Worm (Caenorhabditis elegans) whole organism, young adult: ENCODE measurements around the gene ZK105.11.

Source experiments
- athp-1 ChIP-seq: sonication (generic microtip); optimal IDR thresholded peaks from 2 replicates; lab custom pipeline; 2017; ENCODE audit warnings: mild to moderate bottlenecking, missing genetic modification characterization, missing compliant biosample characterization
- ceh-58 ChIP-seq: fragments of 200-800 bp; sonication (Bioruptor generic); IDR thresholded peaks from 2 replicates; pipeline ENCODE4 v1.3.6; 2022; ENCODE audit warnings: missing genetic modification characterization, missing compliant biosample characterization
- efl-1 ChIP-seq: fragments of 150-350 bp; optimal IDR thresholded peaks from 2 replicates; lab custom pipeline; 2014; ENCODE audit warnings: missing biosample characterization, missing genetic modification reagents, missing genetic modification characterization
- egl-44 ChIP-seq: fragments of 200-800 bp; sonication (Bioruptor generic); IDR thresholded peaks from 2 replicates; pipeline ENCODE4 v1.3.6; 2022; ENCODE audit warnings: missing genetic modification reagents, missing genetic modification characterization, missing compliant biosample characterization
- ekl-4 ChIP-seq: fragments of 200-800 bp; sonication (Bioruptor generic); IDR thresholded peaks from 2 replicates; pipeline ENCODE4 v1.3.6; 2022; ENCODE audit warnings: missing genetic modification reagents, missing genetic modification characterization, missing compliant biosample characterization
- snpc-1.3 ChIP-seq: sonication (generic microtip); optimal IDR thresholded peaks from 2 replicates; lab custom pipeline; 2017; ENCODE audit warnings: missing genetic modification characterization, mild to moderate bottlenecking, missing compliant biosample characterization, antibody characterized with exemption, moderate library complexity, missing genotype, missing genetic modification reagents; ENCODE audit not compliant: insufficient read depth
- ztf-25 ChIP-seq: fragments of 200-800 bp; sonication (Bioruptor generic); IDR thresholded peaks from 2 replicates; pipeline ENCODE4 v1.3.6; 2022; ENCODE audit warnings: missing genetic modification reagents, missing genetic modification characterization, missing compliant biosample characterization

DNA sequence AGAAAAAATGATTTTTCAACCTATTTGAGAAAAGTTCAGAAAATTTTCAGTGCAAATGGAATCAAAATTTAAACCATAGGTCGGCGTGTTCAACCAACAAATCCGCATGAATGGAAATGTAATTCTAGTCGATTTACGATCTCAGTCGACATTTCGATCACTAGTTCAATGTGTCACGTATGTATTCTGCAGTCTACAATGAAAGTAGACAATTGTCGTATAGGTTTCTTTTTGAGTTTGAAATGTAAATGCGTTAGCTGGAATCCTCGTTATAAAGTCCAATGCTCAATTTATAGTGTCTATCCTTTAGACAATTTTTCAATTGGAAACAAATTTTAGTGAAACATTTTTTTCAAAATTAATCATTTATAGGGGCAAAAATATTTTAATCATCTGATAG is 7.6 kb upstream of the ZK105.11 start, which contains the start of gene ZK105.12:
- no peak for TF ChIP-seq egl-44 (GFP tag; lab: Robert Waterston, UW)
- TF ChIP-seq ceh-58 (GFP tag; lab: Robert Waterston, UW), result no peak
- TF ChIP-seq ztf-25, result no peak
- TF ChIP-seq ekl-4 (GFP tag; lab: Robert Waterston, UW), result no peak
- TF ChIP-seq athp-1 (tag; lab: Kevin White, UChicago), result no peak
- TF ChIP-seq snpc-1.3, result no peak
- TF ChIP-seq efl-1 (GFP tag; lab: Kevin White, UChicago), result no peak
